Worm (Caenorhabditis elegans): ENCODE results near the gene nspc-1.
"Not testable (repeated sequence)": the region's sequence is repeated elsewhere in the genome, so short reads cannot be mapped to it uniquely, and the experiment has no call there.

DNA sequence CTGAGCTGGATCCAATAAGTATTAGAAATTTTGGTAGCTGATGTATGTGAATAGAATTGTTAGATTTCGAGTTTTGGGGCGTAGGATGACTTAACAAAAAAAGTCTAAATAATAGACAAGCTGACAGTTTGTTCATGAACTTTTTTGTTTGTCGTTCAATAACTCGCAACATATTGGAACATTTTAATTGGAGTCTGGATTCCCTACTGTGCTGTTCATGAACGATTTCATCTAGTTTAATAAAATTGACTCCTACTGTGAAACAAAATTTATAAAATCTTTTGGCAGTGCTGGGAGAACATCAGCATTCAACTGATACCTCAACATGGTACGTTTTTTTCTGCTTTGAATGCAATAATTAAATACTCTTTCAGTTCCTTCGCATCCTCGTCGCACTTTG lies 6.7 kb upstream of the nspc-1 start, which contains the start of gene nspc-7:
- TF ChIP-seq nhr-11 (tag; optimal IDR thresholded peaks at IDR 0.05); fkh-10 (GFP tag; optimal IDR thresholded peaks at IDR 0.05); pqm-1 (tag; optimal IDR thresholded peaks at IDR 0.05); ama-1 (optimal IDR thresholded peaks at IDR 0.05): not testable (repeated sequence)

Measured in whole organism, late embryonic.